Worm (Caenorhabditis elegans) whole organism, L3 larva: ENCODE measurements around the gene R107.5.

Source experiments
- aly-2 ChIP-seq: fragments of 150-350 bp; optimal IDR thresholded peaks from 2 replicates; lab custom pipeline; 2014; ENCODE audit warnings: missing biosample characterization, missing genetic modification characterization
- ama-1 ChIP-seq: fragments of 150-350 bp; optimal IDR thresholded peaks from 2 replicates; lab custom pipeline; 2018
- ceh-28 ChIP-seq: fragments of 150-350 bp; optimal IDR thresholded peaks from 2 replicates; lab custom pipeline; 2014; ENCODE audit warnings: missing biosample characterization, missing genetic modification reagents, missing genetic modification characterization
- ceh-82 ChIP-seq: fragments of 150-350 bp; optimal IDR thresholded peaks from 2 replicates; lab custom pipeline; 2014; ENCODE audit warnings: missing biosample characterization, missing genetic modification characterization
- egl-5 ChIP-seq: fragments of 150-350 bp; optimal IDR thresholded peaks from 2 replicates; lab custom pipeline; 2017; ENCODE audit warnings: missing biosample characterization, missing genetic modification reagents, missing genetic modification characterization, inconsistent platforms
- elt-1 ChIP-seq: fragments of 150-350 bp; optimal IDR thresholded peaks from 2 replicates; lab custom pipeline; 2014; ENCODE audit warnings: missing biosample characterization, missing genetic modification characterization
- elt-2 ChIP-seq: sonication (generic microtip); optimal IDR thresholded peaks from 2 replicates; lab custom pipeline; 2016; ENCODE audit warnings: missing genetic modification reagents, mild to moderate bottlenecking, missing genetic modification characterization, missing compliant biosample characterization
- elt-3 ChIP-seq, 3 experiments: fragments of 150-350 bp in 1 of 3; sonication (generic microtip) in 2 of 3; optimal IDR thresholded peaks; 2 replicates in 2 of 3; 4 replicates in 1 of 3; lab custom pipeline; 2014 to 2017; ENCODE audit warnings: missing biosample characterization in 3 of 3, missing genetic modification characterization in 3 of 3
- fkh-10 ChIP-seq: sonication (generic microtip); optimal IDR thresholded peaks from 2 replicates; lab custom pipeline; 2017; ENCODE audit warnings: missing biosample characterization, missing genetic modification reagents, missing genetic modification characterization
- fkh-2 ChIP-seq: fragments of 150-350 bp; optimal IDR thresholded peaks from 2 replicates; lab custom pipeline; 2014; ENCODE audit warnings: missing biosample characterization, missing genetic modification reagents, missing genetic modification characterization
- fos-1 ChIP-seq: fragments of 150-350 bp; optimal IDR thresholded peaks from 2 replicates; lab custom pipeline; 2014; ENCODE audit warnings: missing biosample characterization, missing genetic modification characterization
- jun-1 ChIP-seq: fragments of 150-350 bp; optimal IDR thresholded peaks from 2 replicates; lab custom pipeline; 2014; ENCODE audit warnings: missing biosample characterization, missing genetic modification reagents, missing genetic modification characterization
- lin-15B ChIP-seq: fragments of 150-350 bp; optimal IDR thresholded peaks from 2 replicates; lab custom pipeline; 2014; ENCODE audit warnings: missing biosample characterization, missing genetic modification characterization
- mdl-1 ChIP-seq: fragments of 150-350 bp; optimal IDR thresholded peaks from 2 replicates; lab custom pipeline; 2014; ENCODE audit warnings: missing biosample characterization, missing genetic modification characterization
- mml-1 ChIP-seq: fragments of 150-350 bp; sonication (generic microtip); optimal IDR thresholded peaks from 3 replicates; lab custom pipeline; 2014; ENCODE audit warnings: missing biosample characterization, missing genetic modification characterization
- nfya-1 ChIP-seq: sonication (generic microtip); optimal IDR thresholded peaks from 2 replicates; lab custom pipeline; 2017; ENCODE audit warnings: missing genetic modification characterization, mild to moderate bottlenecking, missing compliant biosample characterization, antibody characterized with exemption, moderate library complexity; ENCODE audit not compliant: insufficient read depth
- nhr-23 ChIP-seq: fragments of 150-350 bp; optimal IDR thresholded peaks from 2 replicates; lab custom pipeline; 2014; ENCODE audit warnings: missing biosample characterization, missing genetic modification reagents, missing genetic modification characterization
- nhr-237 ChIP-seq: fragments of 150-350 bp; optimal IDR thresholded peaks from 2 replicates; lab custom pipeline; 2014; ENCODE audit warnings: missing biosample characterization, missing genetic modification characterization
- nhr-43 ChIP-seq: sonication (generic microtip); optimal IDR thresholded peaks from 2 replicates; lab custom pipeline; 2016; ENCODE audit warnings: mild to moderate bottlenecking, missing genetic modification characterization, missing compliant biosample characterization; ENCODE audit not compliant: poor library complexity, severe bottlenecking
- nhr-67 ChIP-seq: fragments of 150-350 bp; optimal IDR thresholded peaks from 2 replicates; lab custom pipeline; 2014; ENCODE audit warnings: missing biosample characterization, missing genetic modification characterization
- nhr-76 ChIP-seq: fragments of 150-350 bp; sonication (generic microtip); optimal IDR thresholded peaks from 5 replicates; lab custom pipeline; 2014; ENCODE audit warnings: missing biosample characterization, missing genetic modification characterization
- nhr-77 ChIP-seq: fragments of 150-350 bp; optimal IDR thresholded peaks from 2 replicates; lab custom pipeline; 2014; ENCODE audit warnings: missing biosample characterization, missing genetic modification characterization
- pha-4 ChIP-seq: fragments of 150-350 bp; optimal IDR thresholded peaks from 2 replicates; lab custom pipeline; 2014; ENCODE audit warnings: missing biosample characterization, missing genetic modification reagents, missing genetic modification characterization
- pqm-1 ChIP-seq: fragments of 150-350 bp; optimal IDR thresholded peaks from 2 replicates; lab custom pipeline; 2017; ENCODE audit warnings: missing biosample characterization, missing genetic modification characterization, inconsistent platforms
- sea-2 ChIP-seq: fragments of 150-350 bp; sonication (generic microtip); optimal IDR thresholded peaks from 4 replicates; lab custom pipeline; 2014; ENCODE audit warnings: missing biosample characterization, missing genetic modification reagents, missing genetic modification characterization
- skn-1 ChIP-seq: fragments of 150-350 bp; optimal IDR thresholded peaks from 2 replicates; lab custom pipeline; 2014; ENCODE audit warnings: missing biosample characterization, missing genetic modification characterization
- snpc-4 ChIP-seq: fragments of 150-350 bp; optimal IDR thresholded peaks from 2 replicates; lab custom pipeline; 2014; ENCODE audit warnings: missing biosample characterization, missing genetic modification characterization
- tbx-2 ChIP-seq: sonication (generic microtip); optimal IDR thresholded peaks from 2 replicates; lab custom pipeline; 2016; ENCODE audit warnings: mild to moderate bottlenecking, missing genetic modification characterization, missing compliant biosample characterization
- unc-39 ChIP-seq: sonication (generic microtip); optimal IDR thresholded peaks from 4 replicates; lab custom pipeline; 2017; ENCODE audit warnings: missing biosample characterization, missing genetic modification characterization
- unc-62 ChIP-seq: fragments of 150-350 bp; sonication (generic microtip); optimal IDR thresholded peaks from 4 replicates; lab custom pipeline; 2014; ENCODE audit warnings: missing biosample characterization, missing genetic modification reagents, missing genetic modification characterization
- zag-1 ChIP-seq: fragments of 150-350 bp; optimal IDR thresholded peaks from 2 replicates; lab custom pipeline; 2014; ENCODE audit warnings: missing biosample characterization, missing genetic modification characterization
- ztf-11 ChIP-seq: fragments of 150-350 bp; optimal IDR thresholded peaks from 2 replicates; lab custom pipeline; 2014; ENCODE audit warnings: missing biosample characterization, missing genetic modification characterization
- ztf-4 ChIP-seq: fragments of 150-350 bp; optimal IDR thresholded peaks from 2 replicates; lab custom pipeline; 2014; ENCODE audit warnings: missing biosample characterization, missing genetic modification characterization

The R107.5 gene

ce11 chrIII:9045838-9046237, 7.8 kb downstream of the R107.5 start, which contains the start of gene R107.2:
TSS of gene R107.2 (minus strand) at chrIII:9045938.
- TF ChIP-seq nhr-23 (tag; lab: Kevin White, UChicago) (no peak), nhr-77 (no peak), unc-62 (GFP tag; lab: Kevin White, UChicago) (no peak), elt-1 (tag; lab: Kevin White, UChicago) (no peak), fkh-10 (no peak), unc-39 (no peak), aly-2 (tag; lab: Kevin White, UChicago) (no peak), tbx-2 (tag; lab: Kevin White, UChicago) (no peak), fos-1 (tag; lab: Kevin White, UChicago) (no peak), nhr-67 (tag; lab: Kevin White, UChicago) (no peak)

ce11 chrIII:9043200-9043599, 10.4 kb downstream of the R107.5 start, which contains the start of gene nac-2:
TSS of gene nac-2 (minus strand) at chrIII:9043300.
- no peak for TF ChIP-seq fkh-10
- TF ChIP-seq ceh-28 (tag; lab: Kevin White, UChicago): peak; percentile 0
- TF ChIP-seq skn-1 (tag; lab: Kevin White, UChicago): no peak

ce11 chrIII:9037658-9038057, 15.9 kb downstream of the R107.5 start, which contains the start of gene R107.9:
TSS of gene R107.9 (plus strand) at chrIII:9037958.
- TF ChIP-seq mml-1 (tag; lab: Kevin White, UChicago) (no peak), egl-5 (peak; percentile 17)

ce11 chrIII:9035037-9035436, 18.6 kb downstream of the R107.5 start:
- TF ChIP-seq elt-2 (tag; lab: Kevin White, UChicago) (peak; percentile 89), pqm-1 (peak; percentile 62), ceh-82 (tag; lab: Kevin White, UChicago) (no peak)

ce11 chrIII:9034133-9034532, 19.5 kb downstream of the R107.5 start:
- TF ChIP-seq zag-1 (no peak), pqm-1 (no peak), aly-2 (tag; lab: Kevin White, UChicago) (no peak), snpc-4 (tag; lab: Kevin White, UChicago) (no peak), nhr-237 (tag; lab: Kevin White, UChicago) (no peak), ama-1 (lab: Kevin White, UChicago) (no peak), mml-1 (tag; lab: Kevin White, UChicago) (no peak), elt-2 (tag; lab: Kevin White, UChicago) (peak; percentile 57), lin-15B (no peak), nhr-76 (tag; lab: Kevin White, UChicago) (no peak), ztf-4 (tag; lab: Kevin White, UChicago) (no peak), sea-2 (GFP tag; lab: Kevin White, UChicago) (no peak), ztf-11 (tag; lab: Kevin White, UChicago) (no peak), mdl-1 (tag; lab: Kevin White, UChicago) (no peak), nfya-1 (tag; lab: Kevin White, UChicago) (no peak), pha-4 (tag; lab: Kevin White, UChicago) (peak; percentile 10), unc-39 (no peak), ceh-28 (tag; lab: Kevin White, UChicago) (no peak), jun-1 (tag; lab: Kevin White, UChicago) (peak; percentile 51)

ce11 chrIII:9030818-9031217, 22.8 kb downstream of the R107.5 start:
- TF ChIP-seq elt-3 (tag; optimal IDR thresholded peaks at IDR 0.05; lab: Kevin White, UChicago) (no peak), pqm-1 (peak; percentile 11), elt-2 (tag; lab: Kevin White, UChicago) (peak; percentile 60), fkh-2 (tag; lab: Kevin White, UChicago) (no peak), nhr-23 (tag; lab: Kevin White, UChicago) (no peak), pha-4 (tag; lab: Kevin White, UChicago) (no peak), lin-15B (no peak), egl-5 (no peak), nhr-43 (tag; lab: Kevin White, UChicago) (no peak)
